Fruit fly (Drosophila melanogaster) S2 (cell line): ENCODE results near the gene Kmn1.

Experiments used
- CG8478 ChIP-seq: fragments of >200 bp; optimal IDR thresholded peaks from 2 replicates; lab custom pipeline; 2018
- CTCF ChIP-seq, 2 experiments: fragments of >200 bp; optimal IDR thresholded peaks; 2 replicates each; lab custom pipeline; 2018

DNA sequence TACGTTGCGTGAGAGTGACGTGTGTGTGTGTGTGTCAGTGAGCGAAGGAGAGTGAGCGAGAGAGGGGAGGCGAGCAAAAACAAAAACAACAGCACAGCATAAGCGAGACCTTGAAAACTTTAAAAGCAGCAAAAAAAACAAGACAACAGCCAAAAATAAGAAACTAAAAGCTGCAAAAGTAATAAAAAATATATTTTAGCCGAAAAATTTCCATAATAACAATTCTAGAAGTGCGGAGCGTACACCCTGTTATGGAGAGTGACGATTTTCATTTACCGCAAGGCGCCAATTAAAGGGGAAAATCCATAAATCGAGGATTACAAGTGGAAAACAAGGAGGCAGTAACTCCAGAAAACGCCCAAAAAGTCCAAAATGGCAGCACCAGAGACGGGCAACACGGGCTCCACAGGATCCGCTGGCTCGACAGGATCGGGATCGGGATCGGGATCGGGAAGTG, 44.3 kb upstream of the Kmn1 start:
- TF ChIP-seq CG8478 (lab: Kevin White, UChicago) (no peak), CTCF (optimal IDR thresholded peaks at IDR 0.05; lab: Kevin White, UChicago) (no peak)
